Fruit fly (Drosophila melanogaster) whole organism: ENCODE data around the gene Zip88E.

Source experiments
- CG8478 ChIP-seq: fragments of >200 bp; optimal IDR thresholded peaks from 2 replicates; lab custom pipeline; 2018; ENCODE audit warnings: inconsistent platforms
- EcR ChIP-seq, 2 experiments: fragments of >200 bp; optimal IDR thresholded peaks; 2 replicates each; lab custom pipeline; 2017; ENCODE audit warnings: missing biosample characterization in 2 of 2, missing genetic modification characterization in 2 of 2, missing genetic modification reagents in 2 of 2

DNA sequence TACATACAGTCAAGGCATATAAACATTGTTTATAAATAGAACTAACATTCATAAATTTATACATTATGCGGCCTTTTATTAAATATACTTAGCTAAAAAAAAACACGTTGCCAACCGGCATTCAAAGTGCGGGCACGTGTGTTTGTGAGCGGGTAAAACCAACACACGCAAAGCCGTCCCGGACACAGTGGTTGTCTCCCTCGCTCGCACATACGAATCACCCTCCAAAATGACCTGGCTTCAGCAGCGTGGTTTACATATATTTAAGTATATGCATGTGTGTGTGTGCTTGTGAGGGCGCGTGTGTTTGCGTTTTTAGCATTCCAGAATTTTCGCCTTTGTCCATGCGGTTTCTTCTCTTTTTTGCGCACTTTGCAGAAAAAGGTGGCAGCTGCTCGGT, 25.0 kb upstream of the Zip88E start:
- TF ChIP-seq CG8478 (lab: Kevin White, UChicago) (peak; percentile 65), EcR (GFP tag; optimal IDR thresholded peaks at IDR 0.05; lab: Kevin White, UChicago) (no peak)
